Fruit fly (Drosophila melanogaster) whole organism, adult: Measurements from ENCODE around the gene CG18596.

Experiments used
- CG11617 ChIP-seq: fragments of 200-800 bp; sonication (Bioruptor generic); optimal IDR thresholded peaks from 2 replicates; lab custom pipeline; 2017; ENCODE audit warnings: mild to moderate bottlenecking, missing biosample characterization, missing genetic modification reagents, missing genetic modification characterization
- CG33017 ChIP-seq: fragments of 200-800 bp; sonication (Bioruptor generic); optimal IDR thresholded peaks from 2 replicates; lab custom pipeline; 2018; ENCODE audit warnings: missing biosample characterization, mild to moderate bottlenecking, missing genetic modification characterization, moderate library complexity
- CG7045 ChIP-seq: fragments of 200-800 bp; sonication (Bioruptor generic); optimal IDR thresholded peaks from 2 replicates; lab custom pipeline; 2017; ENCODE audit warnings: missing biosample characterization, mild to moderate bottlenecking, missing genetic modification characterization
- Crg-1 ChIP-seq: fragments of 200-800 bp; sonication (Bioruptor generic); optimal IDR thresholded peaks from 2 replicates; lab custom pipeline; 2016; ENCODE audit warnings: missing biosample characterization, missing genetic modification characterization
- Mnt ChIP-seq: fragments of 200-800 bp; sonication (Bioruptor generic); optimal IDR thresholded peaks from 2 replicates; lab custom pipeline; 2016; ENCODE audit warnings: missing biosample characterization, mild to moderate bottlenecking, missing genetic modification characterization
- cic ChIP-seq: fragments of 200-800 bp; sonication (Bioruptor generic); optimal IDR thresholded peaks from 2 replicates; lab custom pipeline; 2017; ENCODE audit warnings: missing biosample characterization, mild to moderate bottlenecking, missing genetic modification characterization, moderate library complexity
- cnc ChIP-seq, 2 experiments: fragments of >200 bp; optimal IDR thresholded peaks; 2 replicates each; lab custom pipeline; 2017
- ovo ChIP-seq: fragments of 200-800 bp; sonication (Bioruptor generic); optimal IDR thresholded peaks from 2 replicates; lab custom pipeline; 2016; ENCODE audit warnings: missing biosample characterization, missing genetic modification characterization
- toe ChIP-seq: fragments of 200-800 bp; sonication (Bioruptor generic); optimal IDR thresholded peaks from 2 replicates; lab custom pipeline; 2016; ENCODE audit warnings: missing biosample characterization, missing genetic modification characterization

dm6 chr3R:22396238-22396772 is 20.6 kb downstream of the CG18596 start:
- no peak for TF ChIP-seq ovo (GFP tag; lab: Kevin White, UChicago)
- no peak for TF ChIP-seq cnc (optimal IDR thresholded peaks at IDR 0.05; lab: Kevin White, UChicago)
- no peak for TF ChIP-seq Mnt (GFP tag; lab: Kevin White, UChicago)
- no peak for TF ChIP-seq toe
- no peak for TF ChIP-seq Crg-1 (GFP tag; lab: Kevin White, UChicago)
- no peak for TF ChIP-seq cic
- no peak for TF ChIP-seq CG33017 (tag; lab: Kevin White, UChicago)
- TF ChIP-seq CG7045 (GFP tag; lab: Kevin White, UChicago) = no peak
- no peak for TF ChIP-seq CG11617 (GFP tag; lab: Kevin White, UChicago)
